Worm (Caenorhabditis elegans): ENCODE data around the gene F36H9.10.

The F36H9.10 gene

DNA sequence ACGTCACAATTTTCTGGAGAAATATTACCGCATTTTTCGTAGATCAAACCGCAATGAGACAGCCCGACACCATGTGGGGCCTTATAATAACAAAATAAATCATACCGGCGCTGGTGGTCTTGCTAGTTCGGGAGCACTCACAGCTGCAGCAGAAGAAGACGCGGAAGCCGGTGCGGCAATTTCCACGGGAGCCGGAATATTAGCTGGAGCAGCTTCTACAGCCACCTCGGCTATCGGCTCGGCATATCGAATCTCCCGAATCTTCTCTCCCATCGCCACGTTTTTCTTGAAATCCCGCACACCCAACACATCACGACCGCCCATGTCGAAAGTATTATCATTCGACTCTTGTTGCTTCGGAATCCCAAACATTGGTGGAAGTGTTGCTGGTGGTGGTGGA, 26.5 kb downstream of the F36H9.10 start:
- TF ChIP-seq lin-39 (tag; optimal IDR thresholded peaks at IDR 0.05) (no peak), mdl-1 (tag; optimal IDR thresholded peaks at IDR 0.05) (no peak), ceh-82 (tag; optimal IDR thresholded peaks at IDR 0.05) (no peak), nhr-11 (tag; optimal IDR thresholded peaks at IDR 0.05) (no peak), sea-2 (GFP tag; optimal IDR thresholded peaks at IDR 0.05) (no peak), nhr-43 (tag; optimal IDR thresholded peaks at IDR 0.05; ENCODE audit: poor library complexity, severe bottlenecking) (no peak), ceh-28 (tag; optimal IDR thresholded peaks at IDR 0.05) (no peak), elt-2 (tag; optimal IDR thresholded peaks at IDR 0.05) (no peak), egl-27 (tag; optimal IDR thresholded peaks at IDR 0.05) (no peak)

ce11 chrV:1829973-1830372, 32.0 kb downstream of the F36H9.10 start, which contains the start of gene Y32G9B.1:
Gene Y32G9B.1 (minus strand): TSS chrV:1830073.
- TF ChIP-seq ztf-4 (tag; optimal IDR thresholded peaks at IDR 0.05), result no peak
- peak; percentile 48 for TF ChIP-seq nhr-25 (tag; optimal IDR thresholded peaks at IDR 0.05)

- no peak for TF ChIP-seq mdl-1 (tag; optimal IDR thresholded peaks at IDR 0.05)
- no peak for TF ChIP-seq ceh-16 (tag; optimal IDR thresholded peaks at IDR 0.05)
- no peak for TF ChIP-seq nhr-11 (tag; optimal IDR thresholded peaks at IDR 0.05)
- TF ChIP-seq mml-1 (tag; optimal IDR thresholded peaks at IDR 0.05), result no peak
- TF ChIP-seq lin-39 (tag; optimal IDR thresholded peaks at IDR 0.05), result no peak
- no peak for TF ChIP-seq ceh-9 (tag; optimal IDR thresholded peaks at IDR 0.05)
- no peak for TF ChIP-seq nhr-67 (tag; optimal IDR thresholded peaks at IDR 0.05)
- TF ChIP-seq lsy-12 (tag; optimal IDR thresholded peaks at IDR 0.05), result no peak
- TF ChIP-seq ztf-4 (tag; optimal IDR thresholded peaks at IDR 0.05), result no peak
- no peak for TF ChIP-seq nhr-43 (tag; optimal IDR thresholded peaks at IDR 0.05; ENCODE audit: poor library complexity, severe bottlenecking)
- no peak for TF ChIP-seq fkh-10 (GFP tag; optimal IDR thresholded peaks at IDR 0.05)
- TF ChIP-seq fkh-2 (tag; optimal IDR thresholded peaks at IDR 0.05), result no peak
Measured at ce11 chrV:1841744-1842143, 43.7 kb downstream of the F36H9.10 start, which contains the start of gene T10B5.8. Gene T10B5.8 (plus strand): TSS chrV:1842044.

DNA sequence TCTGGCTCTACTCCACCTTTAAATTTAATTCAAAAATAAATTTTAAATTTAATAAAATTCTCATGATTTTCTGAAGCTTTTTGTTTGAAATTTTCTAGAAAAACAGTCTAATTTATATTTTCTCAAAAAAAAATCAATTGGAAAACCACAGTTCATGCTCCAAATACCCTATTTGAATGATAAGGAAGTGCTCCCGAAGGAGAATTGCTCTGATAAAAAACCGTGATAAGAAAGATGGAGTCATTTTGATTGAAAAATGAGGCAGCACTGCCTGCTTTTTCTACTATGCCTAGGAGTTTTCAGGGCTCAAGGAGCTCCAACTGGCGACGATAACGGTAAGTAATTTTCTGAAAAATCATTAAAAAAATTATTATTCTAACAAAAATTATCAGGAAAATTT, 48.0 kb downstream of the F36H9.10 start, which contains the start of gene T10B5.7:
TSS of gene T10B5.7 (plus strand) at position 225 of the 400 bp plus-strand sequence.
- TF ChIP-seq lsy-12 (tag; optimal IDR thresholded peaks at IDR 0.05), result no peak
- TF ChIP-seq elt-2 (tag; optimal IDR thresholded peaks at IDR 0.05), result peak; percentile 78
- TF ChIP-seq mml-1 (tag; optimal IDR thresholded peaks at IDR 0.05), result no peak
- TF ChIP-seq nhr-23 (tag; optimal IDR thresholded peaks at IDR 0.05), result no peak
- no peak for TF ChIP-seq unc-62 (GFP tag; optimal IDR thresholded peaks at IDR 0.05)
- TF ChIP-seq nhr-76 (tag; optimal IDR thresholded peaks at IDR 0.05), result no peak
- no peak for TF ChIP-seq ceh-28 (tag; optimal IDR thresholded peaks at IDR 0.05)
- TF ChIP-seq ztf-4 (tag; optimal IDR thresholded peaks at IDR 0.05), result no peak
- no peak for TF ChIP-seq nhr-25 (tag; optimal IDR thresholded peaks at IDR 0.05)
- no peak for TF ChIP-seq nhr-67 (tag; optimal IDR thresholded peaks at IDR 0.05)
- TF ChIP-seq nhr-11 (tag; optimal IDR thresholded peaks at IDR 0.05), result no peak
- TF ChIP-seq elt-1 (tag; optimal IDR thresholded peaks at IDR 0.05), result no peak
- TF ChIP-seq pqm-1 (tag; optimal IDR thresholded peaks at IDR 0.05), result peak; percentile 46
- TF ChIP-seq R02D3.7 (tag; optimal IDR thresholded peaks at IDR 0.05), result no peak

DNA sequence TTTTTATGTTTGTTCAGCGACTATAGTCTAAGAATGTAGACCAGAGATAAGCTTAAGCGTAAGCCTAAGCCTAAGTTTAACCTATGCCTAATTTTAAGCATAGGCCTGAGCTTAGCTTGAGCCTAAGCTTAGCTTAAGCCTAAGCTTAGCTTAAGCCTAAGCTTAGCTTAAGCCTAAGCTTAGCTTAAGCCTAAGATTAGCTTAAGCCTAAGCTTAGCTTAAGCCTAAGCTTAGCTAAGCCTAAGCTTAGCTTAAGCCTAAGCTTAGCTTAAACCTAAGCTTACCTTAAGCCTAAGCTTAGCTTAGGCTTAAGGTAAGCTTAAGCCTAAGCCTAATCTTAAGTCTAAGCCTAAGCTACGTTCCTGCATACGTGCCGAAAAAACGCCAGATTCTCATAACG, 50.6 kb downstream of the F36H9.10 start:
- TF ChIP-seq hmg-11 (tag; optimal IDR thresholded peaks at IDR 0.05) (no peak), ceh-9 (tag; optimal IDR thresholded peaks at IDR 0.05) (no peak), ceh-16 (tag; optimal IDR thresholded peaks at IDR 0.05) (no peak), nhr-76 (tag; optimal IDR thresholded peaks at IDR 0.05) (no peak), eor-1 (tag; optimal IDR thresholded peaks at IDR 0.05) (no peak), nhr-237 (tag; optimal IDR thresholded peaks at IDR 0.05) (no peak), egl-27 (tag; optimal IDR thresholded peaks at IDR 0.05) (no peak), ceh-82 (tag; optimal IDR thresholded peaks at IDR 0.05) (no peak), tbx-2 (tag; optimal IDR thresholded peaks at IDR 0.05) (no peak), nhr-43 (tag; optimal IDR thresholded peaks at IDR 0.05; ENCODE audit: poor library complexity, severe bottlenecking) (no peak), fos-1 (tag; optimal IDR thresholded peaks at IDR 0.05) (no peak), fkh-2 (tag; optimal IDR thresholded peaks at IDR 0.05) (no peak), nhr-25 (tag; optimal IDR thresholded peaks at IDR 0.05) (no peak), pha-4 (tag; optimal IDR thresholded peaks at IDR 0.05) (no peak), unc-39 (tag; optimal IDR thresholded peaks at IDR 0.05) (no peak), daf-12 (tag; optimal IDR thresholded peaks at IDR 0.05) (no peak), nhr-12 (tag; optimal IDR thresholded peaks at IDR 0.05) (no peak)

All from whole organism, L3 larva.